Fruit fly (Drosophila melanogaster) whole organism, embryonic: ENCODE measurements around the gene CG34325.

Experiments used
- Ada2b ChIP-seq: fragments of 200-800 bp; sonication (Bioruptor generic); IDR thresholded peaks from 2 replicates; pipeline ENCODE4 v1.3.6; 2022; ENCODE audit warnings: missing biosample characterization, missing genetic modification characterization
- Asciz ChIP-seq: fragments of 200-800 bp; sonication (Bioruptor generic); optimal IDR thresholded peaks from 2 replicates; lab custom pipeline; 2017; ENCODE audit warnings: missing biosample characterization, mild to moderate bottlenecking, missing genetic modification characterization, missing genetic modification reagents
- CG10147 ChIP-seq: fragments of 200-800 bp; sonication (Bioruptor generic); optimal IDR thresholded peaks from 2 replicates; lab custom pipeline; 2019; ENCODE audit warnings: missing biosample characterization, mild to moderate bottlenecking, missing genetic modification characterization, moderate library complexity
- CG10209 ChIP-seq: fragments of 200-800 bp; sonication (Bioruptor generic); optimal IDR thresholded peaks from 3 replicates; lab custom pipeline; 2017; ENCODE audit warnings: missing biosample characterization, mild to moderate bottlenecking, missing genetic modification characterization, missing genetic modification reagents
- CG10274 ChIP-seq: fragments of 200-800 bp; sonication (Bioruptor generic); optimal IDR thresholded peaks from 3 replicates; lab custom pipeline; 2017; ENCODE audit warnings: missing biosample characterization, mild to moderate bottlenecking, missing genetic modification characterization
- CG12071 ChIP-seq: fragments of 200-800 bp; sonication (Bioruptor generic); optimal IDR thresholded peaks from 3 replicates; lab custom pipeline; 2018; ENCODE audit warnings: missing biosample characterization, mild to moderate bottlenecking, missing genetic modification characterization
- CG12744 ChIP-seq: fragments of 200-800 bp; sonication (Bioruptor generic); optimal IDR thresholded peaks from 2 replicates; lab custom pipeline; 2016; ENCODE audit warnings: missing biosample characterization, missing genetic modification characterization
- CG13624 ChIP-seq: fragments of 200-800 bp; sonication (Bioruptor generic); optimal IDR thresholded peaks from 2 replicates; lab custom pipeline; 2016; ENCODE audit warnings: missing biosample characterization, missing genetic modification characterization
- CG13775 ChIP-seq: fragments of 200-800 bp; sonication (Bioruptor generic); optimal IDR thresholded peaks from 3 replicates; lab custom pipeline; 2017; ENCODE audit warnings: missing biosample characterization, mild to moderate bottlenecking, missing genetic modification characterization
- CG18011 ChIP-seq: fragments of 200-800 bp; sonication (Bioruptor generic); optimal IDR thresholded peaks from 2 replicates; lab custom pipeline; 2017; ENCODE audit warnings: missing biosample characterization, missing genetic modification characterization, mild to moderate bottlenecking, moderate library complexity, missing genotype
- CG18476 ChIP-seq: fragments of 200-800 bp; sonication (Bioruptor generic); optimal IDR thresholded peaks from 2 replicates; lab custom pipeline; 2016; ENCODE audit warnings: missing biosample characterization, mild to moderate bottlenecking, missing genetic modification characterization
- CG18619 ChIP-seq: fragments of 200-800 bp; sonication (Bioruptor generic); optimal IDR thresholded peaks from 3 replicates; lab custom pipeline; 2017; ENCODE audit warnings: missing biosample characterization, mild to moderate bottlenecking, missing genetic modification characterization
- CG31388 ChIP-seq: fragments of 200-800 bp; sonication (Bioruptor generic); optimal IDR thresholded peaks from 2 replicates; lab custom pipeline; 2016; ENCODE audit warnings: missing biosample characterization, missing genetic modification characterization
- CG33557 ChIP-seq: fragments of 200-800 bp; sonication (Bioruptor generic); optimal IDR thresholded peaks from 2 replicates; lab custom pipeline; 2019; ENCODE audit warnings: missing biosample characterization, mild to moderate bottlenecking, missing genetic modification characterization, moderate library complexity
- CG34224 ChIP-seq: fragments of 200-800 bp; sonication (Bioruptor generic); IDR thresholded peaks from 3 replicates; pipeline ENCODE4 v1.3.6; 2022; ENCODE audit warnings: missing biosample characterization, missing genetic modification characterization; ENCODE audit not compliant: partially characterized antibody
- CG6791 ChIP-seq: fragments of 200-800 bp; sonication (Bioruptor generic); IDR thresholded peaks from 3 replicates; pipeline ENCODE4 v1.3.6; 2022; ENCODE audit warnings: missing biosample characterization, missing genetic modification characterization; ENCODE audit not compliant: partially characterized antibody
- CG7556 ChIP-seq: fragments of 200-800 bp; sonication (Bioruptor generic); optimal IDR thresholded peaks from 2 replicates; lab custom pipeline; 2017; ENCODE audit warnings: missing biosample characterization, mild to moderate bottlenecking, missing genetic modification characterization
- CG8478 ChIP-seq: fragments of >200 bp; optimal IDR thresholded peaks from 2 replicates; lab custom pipeline; 2018
- CoRest ChIP-seq: fragments of 200-800 bp; sonication (Bioruptor generic); optimal IDR thresholded peaks from 3 replicates; lab custom pipeline; 2018; ENCODE audit warnings: missing biosample characterization, mild to moderate bottlenecking, missing genetic modification characterization, moderate library complexity
- Deaf1 ChIP-seq: fragments of 200-800 bp; optimal IDR thresholded peaks from 3 replicates; lab custom pipeline; 2019; ENCODE audit warnings: missing biosample characterization, mild to moderate bottlenecking, missing genetic modification characterization, moderate library complexity
- Dip2 ChIP-seq: fragments of 200-800 bp; sonication (Bioruptor generic); IDR thresholded peaks from 2 replicates; pipeline ENCODE4 v1.3.6; 2022; ENCODE audit warnings: missing biosample characterization, missing genetic modification characterization
- Dip3 ChIP-seq: fragments of 200-800 bp; sonication (Bioruptor generic); optimal IDR thresholded peaks from 3 replicates; lab custom pipeline; 2016; ENCODE audit warnings: missing biosample characterization, missing genetic modification characterization
- Dll ChIP-seq: fragments of 200-800 bp; sonication (Bioruptor generic); IDR thresholded peaks from 4 replicates; pipeline ENCODE4 v1.3.6; 2022; ENCODE audit warnings: missing biosample characterization, missing genetic modification characterization; ENCODE audit not compliant: partially characterized antibody
- Doc3 ChIP-seq: fragments of 200-800 bp; sonication (Bioruptor generic); IDR thresholded peaks from 3 replicates; pipeline ENCODE4 v1.3.6; 2022; ENCODE audit warnings: missing biosample characterization, missing genetic modification characterization; ENCODE audit not compliant: partially characterized antibody
- Ets97D ChIP-seq: fragments of 200-800 bp; sonication (Bioruptor generic); optimal IDR thresholded peaks from 3 replicates; lab custom pipeline; 2016; ENCODE audit warnings: missing biosample characterization, missing genetic modification characterization
- GATAe ChIP-seq: fragments of 200-800 bp; sonication (Bioruptor generic); conservative IDR thresholded peaks from 2 replicates; pipeline ENCODE4 v1.3.6; 2022; ENCODE audit warnings: missing biosample characterization, missing genetic modification characterization
- Gug ChIP-seq: fragments of 200-800 bp; sonication (Bioruptor generic); IDR thresholded peaks from 4 replicates; pipeline ENCODE4 v1.3.6; 2022; ENCODE audit warnings: missing biosample characterization, missing genetic modification characterization
- H15 ChIP-seq: fragments of 200-800 bp; sonication (Bioruptor generic); IDR thresholded peaks from 3 replicates; pipeline ENCODE4 v1.3.6; 2022; ENCODE audit warnings: missing biosample characterization, missing genetic modification characterization
- Hr78 ChIP-seq, 2 experiments: fragments of 200-800 bp in 1 of 2; fragments of >200 bp in 1 of 2; sonication (Bioruptor generic) in 1 of 2; optimal IDR thresholded peaks; 2 replicates each; lab custom pipeline; 2017 to 2019; ENCODE audit warnings: missing biosample characterization in 2 of 2, missing genetic modification characterization in 2 of 2, mild to moderate bottlenecking in 1 of 2, moderate library complexity in 1 of 2
- MESR4 ChIP-seq: fragments of 200-800 bp; sonication (Bioruptor generic); optimal IDR thresholded peaks from 2 replicates; lab custom pipeline; 2018; ENCODE audit warnings: missing biosample characterization, mild to moderate bottlenecking, missing genetic modification characterization, moderate library complexity
- Ravus ChIP-seq: fragments of 200-800 bp; sonication (Bioruptor generic); IDR thresholded peaks from 2 replicates; pipeline ENCODE4 v1.3.6; 2022; ENCODE audit warnings: missing biosample characterization, missing genetic modification characterization
- Scr ChIP-seq: fragments of 200-800 bp; sonication (Bioruptor generic); IDR thresholded peaks from 2 replicates; pipeline ENCODE4 v1.3.6; 2022; ENCODE audit warnings: missing biosample characterization, missing genetic modification characterization; ENCODE audit not compliant: partially characterized antibody
- Sox102F ChIP-seq: fragments of 200-800 bp; sonication (Bioruptor generic); optimal IDR thresholded peaks from 2 replicates; lab custom pipeline; 2018; ENCODE audit warnings: missing biosample characterization, mild to moderate bottlenecking, missing genetic modification characterization, moderate library complexity
- TFAM ChIP-seq: fragments of 200-800 bp; sonication (Bioruptor generic); optimal IDR thresholded peaks from 2 replicates; lab custom pipeline; 2017; ENCODE audit warnings: missing biosample characterization, missing genetic modification characterization, inconsistent platforms
- Trl ChIP-seq, 3 experiments: fragments of >200 bp in 2 of 3; fragments of 200-800 bp in 1 of 3; sonication (Bioruptor generic) in 1 of 3; optimal IDR thresholded peaks; 2 replicates in 1 of 3; 3 replicates in 2 of 3; lab custom pipeline; 2016 to 2017; ENCODE audit warnings: missing biosample characterization in 1 of 3, missing genetic modification characterization in 1 of 3
- dan ChIP-seq: fragments of 200-800 bp; sonication (Bioruptor generic); IDR thresholded peaks from 2 replicates; pipeline ENCODE4 v1.3.6; 2022; ENCODE audit warnings: missing biosample characterization, missing genetic modification characterization
- her ChIP-seq: fragments of 200-800 bp; sonication (Bioruptor generic); optimal IDR thresholded peaks from 2 replicates; lab custom pipeline; 2016; ENCODE audit warnings: missing biosample characterization, missing genetic modification characterization
- hkb ChIP-seq, 2 experiments: fragments of 200-800 bp in 1 of 2; fragments of >200 bp in 1 of 2; sonication (Bioruptor generic) in 1 of 2; IDR thresholded peaks in 1 of 2; optimal IDR thresholded peaks in 1 of 2; 2 replicates each; pipeline versions ENCODE4 v1.3.6 to Lab custom; 2017 to 2022; ENCODE audit warnings: missing biosample characterization in 1 of 2, missing genetic modification characterization in 1 of 2
- kni ChIP-seq: fragments of 200-800 bp; sonication (Bioruptor generic); optimal IDR thresholded peaks from 3 replicates; lab custom pipeline; 2017; ENCODE audit warnings: mild to moderate bottlenecking, missing biosample characterization, missing genetic modification reagents, missing genetic modification characterization
- p53 ChIP-seq: fragments of 200-800 bp; sonication (Bioruptor generic); optimal IDR thresholded peaks from 2 replicates; lab custom pipeline; 2016; ENCODE audit warnings: missing biosample characterization, missing genetic modification characterization
- ranshi ChIP-seq: fragments of 200-800 bp; sonication (Bioruptor generic); IDR thresholded peaks from 2 replicates; pipeline ENCODE4 v1.3.6; 2022; ENCODE audit warnings: missing biosample characterization, missing genetic modification characterization
- seq ChIP-seq: fragments of 200-800 bp; sonication (Bioruptor generic); IDR thresholded peaks from 2 replicates; pipeline ENCODE4 v1.3.6; 2022; ENCODE audit warnings: missing biosample characterization, missing genetic modification characterization
- slou ChIP-seq: fragments of 200-800 bp; sonication (Bioruptor generic); optimal IDR thresholded peaks from 3 replicates; lab custom pipeline; 2016; ENCODE audit warnings: missing biosample characterization, missing genetic modification characterization
- so ChIP-seq: fragments of 200-800 bp; sonication (Bioruptor generic); IDR thresholded peaks from 3 replicates; pipeline ENCODE4 v1.3.6; 2022; ENCODE audit warnings: missing biosample characterization, missing genetic modification characterization
- tgo ChIP-seq: fragments of 200-800 bp; sonication (Bioruptor generic); IDR thresholded peaks from 3 replicates; pipeline ENCODE4 v1.3.6; 2022; ENCODE audit warnings: missing biosample characterization, missing genetic modification characterization
- vnd ChIP-seq: fragments of 200-800 bp; sonication (Bioruptor generic); IDR thresholded peaks from 3 replicates; pipeline ENCODE4 v1.3.6; 2022; ENCODE audit warnings: missing biosample characterization, missing genetic modification characterization; ENCODE audit not compliant: partially characterized antibody

Gene CG34325

dm6 chrX:16723203-16724173 is 2.3 kb upstream of the CG34325 start (continued):
- peak; percentile 67 for TF ChIP-seq CG13775 (GFP tag; lab: Kevin White, UChicago)
- TF ChIP-seq Dip3 (GFP tag; lab: Kevin White, UChicago) = no peak
- no peak for TF ChIP-seq hkb (optimal IDR thresholded peaks at IDR 0.05; lab: Kevin White, UChicago)
- peak; percentile 83 for TF ChIP-seq hkb (GFP tag; IDR thresholded peaks at IDR 0.05; lab: Robert Waterston, UW)
- no peak for TF ChIP-seq CG6791 (GFP tag; lab: Robert Waterston, UW)
- TF ChIP-seq Ets97D (GFP tag; lab: Kevin White, UChicago) = no peak
- peak; percentile 43 for TF ChIP-seq CG10147 (GFP tag; lab: Kevin White, UChicago)
- TF ChIP-seq seq = peak; percentile 78
- peak; percentile 31 for TF ChIP-seq CG33557
- TF ChIP-seq CG31388 (GFP tag; lab: Kevin White, UChicago) = no peak
- TF ChIP-seq CG13624 (GFP tag; lab: Kevin White, UChicago) = no peak
- peak; percentile 86 for TF ChIP-seq Sox102F
- TF ChIP-seq kni (GFP tag; lab: Kevin White, UChicago) = no peak
- peak; percentile 81 for TF ChIP-seq CG18619 (GFP tag; lab: Kevin White, UChicago)
- TF ChIP-seq so (GFP tag; lab: Robert Waterston, UW) = peak; percentile 68; the same call in 2 of the 3 replicates
- no peak for TF ChIP-seq CG10274 (GFP tag; lab: Kevin White, UChicago)
- TF ChIP-seq dan (GFP tag; lab: Robert Waterston, UW) = no peak
- TF ChIP-seq CG12744 (GFP tag; lab: Kevin White, UChicago) = peak; percentile 32
- no peak for TF ChIP-seq GATAe (GFP tag; lab: Robert Waterston, UW)
- TF ChIP-seq CG7556 = peak; percentile 88
- TF ChIP-seq MESR4 = no peak
- no peak for TF ChIP-seq TFAM (GFP tag; lab: Kevin White, UChicago)
- no peak for TF ChIP-seq vnd (GFP tag; lab: Robert Waterston, UW)
- peak; percentile 6 for TF ChIP-seq CG18476 (GFP tag; lab: Kevin White, UChicago)
- no peak for TF ChIP-seq ranshi
- TF ChIP-seq Ada2b = peak; percentile 73
- TF ChIP-seq CG8478 = no peak
- TF ChIP-seq CG10209 = peak; percentile 51
- TF ChIP-seq Asciz (GFP tag; lab: Kevin White, UChicago) = peak; percentile 32
- TF ChIP-seq Gug (GFP tag; lab: Robert Waterston, UW) = peak; percentile 12; the same call in 1 of the 4 replicates
- TF ChIP-seq Dll (GFP tag; lab: Robert Waterston, UW) = no peak
- no peak for TF ChIP-seq p53 (GFP tag; lab: Kevin White, UChicago)
- peak; percentile 48 for TF ChIP-seq CG18011 (GFP tag; lab: Kevin White, UChicago)
- peak; percentile 47 for TF ChIP-seq Deaf1
- TF ChIP-seq Hr78 (GFP tag; optimal IDR thresholded peaks at IDR 0.05; lab: Kevin White, UChicago) = peak in 1 of 2 experiments; percentile 49
- TF ChIP-seq CG12071 = peak; percentile 17
- TF ChIP-seq her = no peak
- TF ChIP-seq Trl (optimal IDR thresholded peaks at IDR 0.05; lab: Kevin White, UChicago) = peak; percentile 36 to 39
- no peak for TF ChIP-seq Trl (GFP tag; optimal IDR thresholded peaks at IDR 0.05; lab: Kevin White, UChicago)
- TF ChIP-seq Doc3 (GFP tag; lab: Robert Waterston, UW) = no peak
- peak; percentile 10 for TF ChIP-seq slou (GFP tag; lab: Kevin White, UChicago)
- 0 out of 3 replicates have a peak, but pooled peaks have one; percentile 17 for TF ChIP-seq CG34224
- TF ChIP-seq CoRest (tag; lab: Kevin White, UChicago) = peak; percentile 89
- peak; percentile 15; the same call in 1 of the 2 replicates for TF ChIP-seq Ravus (GFP tag; lab: Robert Waterston, UW)
- TF ChIP-seq tgo (GFP tag; lab: Robert Waterston, UW) = peak; percentile 69
- peak; percentile 63; the same call in 1 of the 3 replicates for TF ChIP-seq H15 (GFP tag; lab: Robert Waterston, UW)
- no peak for TF ChIP-seq Scr (GFP tag; lab: Robert Waterston, UW)
- no peak for TF ChIP-seq Dip2 (GFP tag; lab: Robert Waterston, UW)
